Worm (Caenorhabditis elegans) whole organism, young adult: ENCODE results near the gene ptr-25.

Experiments
- B0261.1 ChIP-seq: sonication (generic microtip); optimal IDR thresholded peaks from 2 replicates; lab custom pipeline; 2016; ENCODE audit warnings: mild to moderate bottlenecking, missing genetic modification characterization, moderate library complexity, missing compliant biosample characterization
- C06A6.2 ChIP-seq: fragments of 200-800 bp; sonication (Bioruptor generic); conservative IDR thresholded peaks from 2 replicates; pipeline ENCODE4 v1.3.6; 2022; ENCODE audit warnings: missing genetic modification characterization, missing compliant biosample characterization
- C17E4.6 ChIP-seq: fragments of 200-800 bp; sonication (Bioruptor generic); IDR thresholded peaks from 2 replicates; pipeline ENCODE4 v1.3.6; 2022; ENCODE audit warnings: missing genetic modification reagents, missing genetic modification characterization, missing compliant biosample characterization
- F37B4.10 ChIP-seq: fragments of 200-800 bp; sonication (Bioruptor generic); IDR thresholded peaks from 2 replicates; pipeline ENCODE4 v1.3.6; 2022; ENCODE audit warnings: missing genetic modification characterization, missing compliant biosample characterization
- F39B2.1 ChIP-seq: fragments of 200-800 bp; sonication (Bioruptor generic); IDR thresholded peaks from 2 replicates; pipeline ENCODE4 v1.3.6; 2022; ENCODE audit warnings: missing genetic modification reagents, missing genetic modification characterization, missing compliant biosample characterization
- F55B11.4 ChIP-seq: sonication (generic microtip); optimal IDR thresholded peaks from 2 replicates; lab custom pipeline; 2016; ENCODE audit warnings: missing compliant biosample characterization, missing genetic modification characterization, borderline replicate concordance; ENCODE audit not compliant: insufficient read depth
- ama-1 ChIP-seq, 3 experiments: fragments of 150-350 bp in 1 of 3; sonication (generic microtip) in 2 of 3; optimal IDR thresholded peaks; 2 replicates each; lab custom pipeline; 2014 to 2018; ENCODE audit warnings: missing biosample characterization in 2 of 3, missing genetic modification characterization in 2 of 3, missing genetic modification reagents in 2 of 3
- atf-7 ChIP-seq: sonication (generic microtip); optimal IDR thresholded peaks from 2 replicates; lab custom pipeline; 2017; ENCODE audit warnings: mild to moderate bottlenecking, missing genetic modification characterization, missing compliant biosample characterization
- attf-5 ChIP-seq: fragments of 200-800 bp; sonication (Bioruptor generic); optimal IDR thresholded peaks from 2 replicates; lab custom pipeline; 2018; ENCODE audit warnings: mild to moderate bottlenecking, missing genetic modification characterization, missing compliant biosample characterization
- cebp-1 ChIP-seq, 2 experiments: fragments of 200-800 bp in 1 of 2; sonication (Bioruptor generic) in 1 of 2; sonication (generic microtip) in 1 of 2; IDR thresholded peaks in 1 of 2; optimal IDR thresholded peaks in 1 of 2; 2 replicates each; pipeline versions ENCODE4 v1.3.6 to Lab custom; 2017 to 2022; ENCODE audit warnings: missing compliant biosample characterization in 2 of 2, missing genetic modification characterization in 2 of 2, mild to moderate bottlenecking in 1 of 2, missing genetic modification reagents in 1 of 2, moderate library complexity in 1 of 2
- ceh-40 ChIP-seq: fragments of 200-800 bp; sonication (Bioruptor generic); IDR thresholded peaks from 2 replicates; pipeline ENCODE4 v1.3.6; 2022; ENCODE audit warnings: missing genetic modification characterization, missing compliant biosample characterization
- chd-7 ChIP-seq: sonication (generic microtip); optimal IDR thresholded peaks from 2 replicates; lab custom pipeline; 2016; ENCODE audit warnings: mild to moderate bottlenecking, missing genetic modification characterization, moderate library complexity, missing compliant biosample characterization
- die-1 ChIP-seq: sonication (generic microtip); optimal IDR thresholded peaks from 2 replicates; lab custom pipeline; 2016; ENCODE audit warnings: missing genotype, mild to moderate bottlenecking, missing genetic modification characterization, missing compliant biosample characterization
- dox-1 ChIP-seq: fragments of 200-800 bp; sonication (Bioruptor generic); IDR thresholded peaks from 2 replicates; pipeline ENCODE4 v1.3.6; 2022; ENCODE audit warnings: missing genetic modification reagents, missing genetic modification characterization, missing compliant biosample characterization
- efl-1 ChIP-seq: fragments of 150-350 bp; optimal IDR thresholded peaks from 2 replicates; lab custom pipeline; 2014; ENCODE audit warnings: missing biosample characterization, missing genetic modification reagents, missing genetic modification characterization
- egrh-3 ChIP-seq: fragments of 200-800 bp; sonication (Bioruptor generic); IDR thresholded peaks from 2 replicates; pipeline ENCODE4 v1.3.6; 2022; ENCODE audit warnings: missing genetic modification reagents, missing genetic modification characterization, missing compliant biosample characterization
- ekl-4 ChIP-seq: fragments of 200-800 bp; sonication (Bioruptor generic); IDR thresholded peaks from 2 replicates; pipeline ENCODE4 v1.3.6; 2022; ENCODE audit warnings: missing genetic modification reagents, missing genetic modification characterization, missing compliant biosample characterization
- ets-4 ChIP-seq: fragments of 200-800 bp; sonication (Bioruptor generic); optimal IDR thresholded peaks from 2 replicates; lab custom pipeline; 2018; ENCODE audit warnings: mild to moderate bottlenecking, missing genetic modification characterization, missing compliant biosample characterization
- fkh-3 ChIP-seq: sonication (generic microtip); optimal IDR thresholded peaks from 2 replicates; lab custom pipeline; 2016; ENCODE audit warnings: mild to moderate bottlenecking, missing genetic modification characterization, missing compliant biosample characterization
- hmg-1.2 ChIP-seq: fragments of 200-800 bp; sonication (Bioruptor generic); IDR thresholded peaks from 2 replicates; pipeline ENCODE4 v1.3.6; 2022; ENCODE audit warnings: missing genetic modification reagents, missing genetic modification characterization, missing compliant biosample characterization
- hmg-20 ChIP-seq: fragments of 200-800 bp; sonication (Bioruptor generic); IDR thresholded peaks from 2 replicates; pipeline ENCODE4 v1.3.6; 2022; ENCODE audit warnings: missing genetic modification reagents, missing genetic modification characterization, missing compliant biosample characterization
- let-607 ChIP-seq, 2 experiments: fragments of 200-800 bp in 1 of 2; sonication (Bioruptor generic) in 1 of 2; sonication (generic microtip) in 1 of 2; optimal IDR thresholded peaks; 2 replicates each; lab custom pipeline; 2016 to 2018; ENCODE audit warnings: mild to moderate bottlenecking in 2 of 2, missing compliant biosample characterization in 2 of 2, missing genetic modification characterization in 2 of 2, moderate library complexity in 2 of 2, missing genotype in 1 of 2
- lin-40 ChIP-seq: sonication (generic microtip); optimal IDR thresholded peaks from 2 replicates; lab custom pipeline; 2016; ENCODE audit warnings: missing genetic modification characterization, mild to moderate bottlenecking, missing compliant biosample characterization, missing genotype, missing genetic modification reagents
- lin-54 ChIP-seq: fragments of 200-800 bp; sonication (Bioruptor generic); optimal IDR thresholded peaks from 2 replicates; lab custom pipeline; 2018; ENCODE audit warnings: mild to moderate bottlenecking, missing genetic modification characterization, missing compliant biosample characterization
- lsl-1 ChIP-seq: fragments of 200-800 bp; sonication (Bioruptor generic); optimal IDR thresholded peaks from 2 replicates; lab custom pipeline; 2018; ENCODE audit warnings: mild to moderate bottlenecking, missing genetic modification characterization, moderate library complexity, missing compliant biosample characterization
- lsy-27 ChIP-seq: sonication (generic microtip); optimal IDR thresholded peaks from 2 replicates; lab custom pipeline; 2017; ENCODE audit warnings: missing genetic modification characterization, mild to moderate bottlenecking, missing compliant biosample characterization, antibody characterized with exemption, missing genotype, borderline replicate concordance; ENCODE audit not compliant: insufficient read depth
- madf-3 ChIP-seq: fragments of 200-800 bp; sonication (Bioruptor generic); IDR thresholded peaks from 2 replicates; pipeline ENCODE4 v1.3.6; 2022; ENCODE audit warnings: missing genetic modification reagents, missing genetic modification characterization, missing compliant biosample characterization
- madf-6 ChIP-seq: fragments of 200-800 bp; sonication (Bioruptor generic); IDR thresholded peaks from 2 replicates; pipeline ENCODE4 v1.3.6; 2022; ENCODE audit warnings: missing genetic modification reagents, missing genetic modification characterization, missing compliant biosample characterization
- mcd-1 ChIP-seq: fragments of 200-800 bp; sonication (Bioruptor generic); IDR thresholded peaks from 2 replicates; pipeline ENCODE4 v1.3.6; 2022; ENCODE audit warnings: missing genetic modification reagents, missing genetic modification characterization, missing compliant biosample characterization
- mes-4 ChIP-seq: sonication (generic microtip); optimal IDR thresholded peaks from 2 replicates; lab custom pipeline; 2016; ENCODE audit warnings: missing genotype, missing genetic modification characterization, missing compliant biosample characterization
- mxl-1 ChIP-seq: sonication (generic microtip); optimal IDR thresholded peaks from 2 replicates; lab custom pipeline; 2016; ENCODE audit warnings: missing genetic modification characterization, missing compliant biosample characterization
- nfyb-1 ChIP-seq: fragments of 200-800 bp; sonication (Bioruptor generic); IDR thresholded peaks from 2 replicates; pipeline ENCODE4 v1.3.6; 2022; ENCODE audit warnings: missing genetic modification reagents, missing genetic modification characterization, missing compliant biosample characterization
- nhr-80 ChIP-seq: sonication (generic microtip); optimal IDR thresholded peaks from 2 replicates; lab custom pipeline; 2016; ENCODE audit warnings: missing genetic modification characterization, missing compliant biosample characterization
- pbrm-1 ChIP-seq: fragments of 200-800 bp; sonication (Bioruptor generic); IDR thresholded peaks from 2 replicates; pipeline ENCODE4 v1.3.6; 2022; ENCODE audit warnings: missing genetic modification reagents, missing genetic modification characterization, missing compliant biosample characterization
- rcor-1 ChIP-seq: fragments of 200-800 bp; sonication (Bioruptor generic); IDR thresholded peaks from 2 replicates; pipeline ENCODE4 v1.3.6; 2022; ENCODE audit warnings: missing genetic modification reagents, missing genetic modification characterization, missing compliant biosample characterization
- snpc-1.3 ChIP-seq: sonication (generic microtip); optimal IDR thresholded peaks from 2 replicates; lab custom pipeline; 2017; ENCODE audit warnings: missing genetic modification characterization, mild to moderate bottlenecking, missing compliant biosample characterization, antibody characterized with exemption, moderate library complexity, missing genotype, missing genetic modification reagents; ENCODE audit not compliant: insufficient read depth
- snpc-4 ChIP-seq, 5 experiments: fragments of 150-350 bp in 1 of 5; sonication (generic microtip) in 4 of 5; optimal IDR thresholded peaks; 2 replicates each; lab custom pipeline; 2014 to 2018; ENCODE audit warnings: missing genetic modification characterization in 5 of 5, missing biosample characterization in 3 of 5, antibody characterized with exemption in 2 of 5, mild to moderate bottlenecking in 2 of 5, missing compliant biosample characterization in 2 of 5, missing genotype in 2 of 5, moderate library complexity in 2 of 5, missing genetic modification reagents in 1 of 5
- somi-1 ChIP-seq: fragments of 200-800 bp; sonication (Bioruptor generic); optimal IDR thresholded peaks from 2 replicates; lab custom pipeline; 2018; ENCODE audit warnings: mild to moderate bottlenecking, missing genetic modification characterization, missing compliant biosample characterization
- tbp1 ChIP-seq: fragments of 200-800 bp; sonication (Bioruptor generic); optimal IDR thresholded peaks from 2 replicates; lab custom pipeline; 2018; ENCODE audit warnings: mild to moderate bottlenecking, missing genetic modification characterization, missing compliant biosample characterization
- tlf-1 ChIP-seq: fragments of 200-800 bp; sonication (Bioruptor generic); optimal IDR thresholded peaks from 2 replicates; lab custom pipeline; 2018; ENCODE audit warnings: mild to moderate bottlenecking, missing genetic modification characterization, missing compliant biosample characterization
- xnd-1 ChIP-seq: sonication (generic microtip); optimal IDR thresholded peaks from 2 replicates; lab custom pipeline; 2016; ENCODE audit warnings: missing genotype, missing genetic modification reagents, missing genetic modification characterization, missing compliant biosample characterization
- zfh-2 ChIP-seq: fragments of 200-800 bp; sonication (Bioruptor generic); conservative IDR thresholded peaks from 2 replicates; pipeline ENCODE4 v1.3.6; 2022; ENCODE audit warnings: missing genetic modification reagents, missing genetic modification characterization, missing compliant biosample characterization
- ztf-26 ChIP-seq: sonication (generic microtip); optimal IDR thresholded peaks from 2 replicates; lab custom pipeline; 2017; ENCODE audit warnings: missing genetic modification characterization, missing compliant biosample characterization
- ztf-3 ChIP-seq: fragments of 200-800 bp; sonication (Bioruptor generic); optimal IDR thresholded peaks from 2 replicates; lab custom pipeline; 2018; ENCODE audit warnings: mild to moderate bottlenecking, missing genetic modification characterization, missing compliant biosample characterization

The ptr-25 gene

ce11 chrIII:10534191-10534590, 46.3 kb downstream of the ptr-25 start (continued):
- TF ChIP-seq ets-4 (peak; percentile 50), B0261.1 (no peak), lsy-27 (tag; lab: Kevin White, UChicago) (no peak), hmg-20 (GFP tag; lab: Robert Waterston, UW) (no peak), ama-1 (optimal IDR thresholded peaks at IDR 0.05; lab: Kevin White, UChicago) (peak; percentile 65), ama-1 (GFP tag; optimal IDR thresholded peaks at IDR 0.05; lab: Kevin White, UChicago) (no peak), pbrm-1 (peak; percentile 66), hmg-1.2 (GFP tag; lab: Robert Waterston, UW) (peak; percentile 36; the same call in 1 of the 2 replicates), ekl-4 (0 out of 2 replicates have a peak, but pooled peaks have one; percentile 29), C06A6.2 (GFP tag; lab: Robert Waterston, UW) (peak; percentile 74), mxl-1 (no peak), lin-54 (GFP tag; lab: Kevin White, UChicago) (peak; percentile 50), lsl-1 (no peak), ztf-26 (tag; lab: Kevin White, UChicago) (peak; percentile 91), snpc-1.3 (tag; lab: Kevin White, UChicago) (no peak), tlf-1 (GFP tag; lab: Kevin White, UChicago) (peak; percentile 34), F55B11.4 (no peak), somi-1 (GFP tag; lab: Kevin White, UChicago) (peak; percentile 59), chd-7 (tag; lab: Kevin White, UChicago) (peak; percentile 77), zfh-2 (GFP tag; lab: Robert Waterston, UW) (peak; percentile 38; the same call in 1 of the 2 replicates), ceh-40 (GFP tag; lab: Robert Waterston, UW) (no peak), F39B2.1 (no peak), atf-7 (tag; lab: Kevin White, UChicago) (peak; percentile 93), mcd-1 (peak; percentile 64), nhr-80 (peak; percentile 60), rcor-1 (GFP tag; lab: Robert Waterston, UW) (no peak), madf-3 (GFP tag; lab: Robert Waterston, UW) (no peak), efl-1 (GFP tag; lab: Kevin White, UChicago) (no peak), madf-6 (GFP tag; lab: Robert Waterston, UW) (no peak), F37B4.10 (no peak), C17E4.6 (GFP tag; lab: Robert Waterston, UW) (no peak), ztf-3 (peak; percentile 8), snpc-4 (GFP tag; optimal IDR thresholded peaks at IDR 0.05; lab: Kevin White, UChicago) (no peak), snpc-4 (tag; optimal IDR thresholded peaks at IDR 0.05; lab: Kevin White, UChicago) (peak in 1 of 4 experiments; percentile 0), tbp1 (GFP tag; lab: Kevin White, UChicago) (peak; percentile 60), die-1 (tag; lab: Kevin White, UChicago) (no peak), nfyb-1 (GFP tag; lab: Robert Waterston, UW) (peak; percentile 70; the same call in 1 of the 2 replicates), cebp-1 (GFP tag; IDR thresholded peaks at IDR 0.05; lab: Robert Waterston, UW) (peak; percentile 33; the same call in 1 of the 2 replicates), cebp-1 (tag; optimal IDR thresholded peaks at IDR 0.05; lab: Kevin White, UChicago) (peak; percentile 74), xnd-1 (tag; lab: Kevin White, UChicago) (no peak), dox-1 (GFP tag; lab: Robert Waterston, UW) (peak; percentile 76), lin-40 (tag; lab: Kevin White, UChicago) (peak; percentile 7), mes-4 (no peak), attf-5 (GFP tag; lab: Kevin White, UChicago) (peak; percentile 63), let-607 (tag; optimal IDR thresholded peaks at IDR 0.05; lab: Kevin White, UChicago) (peak in 1 of 2 experiments; percentile 74), fkh-3 (no peak), egrh-3 (GFP tag; lab: Robert Waterston, UW) (peak; percentile 38; the same call in 1 of the 2 replicates)
